Worm (Caenorhabditis elegans) whole organism, L4 larva: Measurements from ENCODE around the gene tbc-14.

ENCODE experiments used
- F37D6.2 ChIP-seq: sonication (generic microtip); optimal IDR thresholded peaks from 2 replicates; lab custom pipeline; 2016; ENCODE audit warnings: mild to moderate bottlenecking, missing genetic modification characterization, missing compliant biosample characterization
- F49E8.2 ChIP-seq: sonication (generic microtip); optimal IDR thresholded peaks from 2 replicates; lab custom pipeline; 2016; ENCODE audit warnings: missing compliant biosample characterization, mild to moderate bottlenecking, missing genetic modification characterization, borderline replicate concordance
- R02D3.7 ChIP-seq: fragments of 150-350 bp; sonication (generic microtip); optimal IDR thresholded peaks from 3 replicates; lab custom pipeline; 2014; ENCODE audit warnings: missing biosample characterization, missing genetic modification characterization
- T26A8.4 ChIP-seq: fragments of 200-800 bp; sonication (Bioruptor generic); IDR thresholded peaks from 2 replicates; pipeline ENCODE4 v1.3.6; 2022; ENCODE audit warnings: missing genetic modification characterization, missing compliant biosample characterization
- arid-1 ChIP-seq: fragments of 200-800 bp; sonication (Bioruptor generic); conservative IDR thresholded peaks from 2 replicates; pipeline ENCODE4 v1.3.6; 2022; ENCODE audit warnings: missing genetic modification reagents, missing genetic modification characterization, missing compliant biosample characterization
- ceh-28 ChIP-seq: fragments of 150-350 bp; optimal IDR thresholded peaks from 2 replicates; lab custom pipeline; 2014; ENCODE audit warnings: missing biosample characterization, missing genetic modification reagents, missing genetic modification characterization
- ceh-32 ChIP-seq: sonication (generic microtip); optimal IDR thresholded peaks from 2 replicates; lab custom pipeline; 2016; ENCODE audit warnings: mild to moderate bottlenecking, missing genetic modification characterization, missing compliant biosample characterization; ENCODE audit not compliant: poor library complexity
- ceh-44 ChIP-seq: fragments of 200-800 bp; sonication (Bioruptor generic); IDR thresholded peaks from 2 replicates; pipeline ENCODE4 v1.3.6; 2022; ENCODE audit warnings: missing genetic modification reagents, missing genetic modification characterization, missing compliant biosample characterization
- ceh-62 ChIP-seq: sonication (generic microtip); optimal IDR thresholded peaks from 2 replicates; lab custom pipeline; 2017; ENCODE audit warnings: missing biosample characterization, missing genetic modification characterization
- ceh-82 ChIP-seq: sonication (generic microtip); optimal IDR thresholded peaks from 2 replicates; lab custom pipeline; 2017; ENCODE audit warnings: missing biosample characterization, missing genetic modification characterization
- ctbp-1 ChIP-seq: fragments of 200-800 bp; sonication (Bioruptor generic); IDR thresholded peaks from 2 replicates; pipeline ENCODE4 v1.3.6; 2022; ENCODE audit warnings: missing genetic modification reagents, missing genetic modification characterization, missing compliant biosample characterization
- daf-19 ChIP-seq: fragments of 200-800 bp; sonication (Bioruptor generic); conservative IDR thresholded peaks from 2 replicates; pipeline ENCODE4 v1.3.6; 2022; ENCODE audit warnings: missing genetic modification characterization, missing compliant biosample characterization
- daf-8 ChIP-seq: fragments of 200-800 bp; sonication (Bioruptor generic); IDR thresholded peaks from 2 replicates; pipeline ENCODE4 v1.3.6; 2022; ENCODE audit warnings: missing genetic modification characterization, missing compliant biosample characterization
- dmd-9 ChIP-seq: fragments of 200-800 bp; sonication (Bioruptor generic); IDR thresholded peaks from 2 replicates; pipeline ENCODE4 v1.3.6; 2022; ENCODE audit warnings: missing genetic modification reagents, missing genetic modification characterization, missing compliant biosample characterization
- dve-1 ChIP-seq: sonication (generic microtip); optimal IDR thresholded peaks from 2 replicates; lab custom pipeline; 2017; ENCODE audit warnings: antibody characterized with exemption, mild to moderate bottlenecking, missing genetic modification characterization, missing compliant biosample characterization; ENCODE audit not compliant: insufficient read depth
- egl-43 ChIP-seq: fragments of 200-800 bp; sonication (Bioruptor generic); IDR thresholded peaks from 2 replicates; pipeline ENCODE4 v1.3.6; 2022; ENCODE audit warnings: missing genetic modification reagents, missing genetic modification characterization, missing compliant biosample characterization
- fkh-10 ChIP-seq: fragments of 150-350 bp; optimal IDR thresholded peaks from 2 replicates; lab custom pipeline; 2014; ENCODE audit warnings: missing biosample characterization, missing genetic modification reagents, missing genetic modification characterization
- fos-1 ChIP-seq: fragments of 150-350 bp; optimal IDR thresholded peaks from 2 replicates; lab custom pipeline; 2014; ENCODE audit warnings: missing biosample characterization, missing genetic modification characterization
- gei-8 ChIP-seq: fragments of 200-800 bp; sonication (Bioruptor generic); optimal IDR thresholded peaks from 2 replicates; lab custom pipeline; 2018; ENCODE audit warnings: mild to moderate bottlenecking, missing genetic modification characterization, missing compliant biosample characterization
- hif-1 ChIP-seq, 2 experiments: sonication (generic microtip); optimal IDR thresholded peaks; 2 replicates each; lab custom pipeline; 2016 to 2017; ENCODE audit warnings: missing compliant biosample characterization in 2 of 2, missing genetic modification characterization in 2 of 2, missing genetic modification reagents in 2 of 2, missing genotype in 2 of 2, mild to moderate bottlenecking in 1 of 2
- hlh-11 ChIP-seq: fragments of 200-800 bp; sonication (Bioruptor generic); optimal IDR thresholded peaks from 2 replicates; lab custom pipeline; 2018; ENCODE audit warnings: mild to moderate bottlenecking, missing genetic modification characterization, missing compliant biosample characterization
- hlh-30 ChIP-seq: sonication (generic microtip); optimal IDR thresholded peaks from 2 replicates; lab custom pipeline; 2017; ENCODE audit warnings: antibody characterized with exemption, mild to moderate bottlenecking, missing genetic modification characterization, missing compliant biosample characterization; ENCODE audit not compliant: insufficient read depth
- hmg-1.1 ChIP-seq: fragments of 200-800 bp; sonication (Bioruptor generic); IDR thresholded peaks from 2 replicates; pipeline ENCODE4 v1.3.6; 2022; ENCODE audit warnings: missing genetic modification reagents, missing genetic modification characterization, missing compliant biosample characterization
- jun-1 ChIP-seq: fragments of 150-350 bp; optimal IDR thresholded peaks from 2 replicates; lab custom pipeline; 2014; ENCODE audit warnings: missing biosample characterization, missing genetic modification reagents, missing genetic modification characterization
- lim-7 ChIP-seq: fragments of 200-800 bp; sonication (Bioruptor generic); IDR thresholded peaks from 2 replicates; pipeline ENCODE4 v1.3.6; 2022; ENCODE audit warnings: missing genetic modification characterization, missing compliant biosample characterization
- lin-1 ChIP-seq: fragments of 200-800 bp; sonication (Bioruptor generic); IDR thresholded peaks from 2 replicates; pipeline ENCODE4 v1.3.6; 2022; ENCODE audit warnings: missing genetic modification reagents, missing genetic modification characterization, missing compliant biosample characterization
- lin-13 ChIP-seq: fragments of 150-350 bp; optimal IDR thresholded peaks from 2 replicates; lab custom pipeline; 2014; ENCODE audit warnings: missing biosample characterization, missing genetic modification reagents, missing genetic modification characterization
- lir-3 ChIP-seq: sonication (generic microtip); optimal IDR thresholded peaks from 2 replicates; lab custom pipeline; 2016; ENCODE audit warnings: mild to moderate bottlenecking, missing genetic modification characterization, missing compliant biosample characterization
- lsy-2 ChIP-seq, 2 experiments: fragments of 150-350 bp in 1 of 2; sonication (generic microtip) in 1 of 2; optimal IDR thresholded peaks; 2 replicates each; lab custom pipeline; 2014 to 2017; ENCODE audit warnings: missing biosample characterization in 2 of 2, missing genetic modification characterization in 2 of 2
- madf-5 ChIP-seq, 2 experiments: fragments of 200-800 bp; sonication (Bioruptor generic); IDR thresholded peaks; 2 replicates each; pipeline ENCODE4 v1.3.6; 2022; ENCODE audit warnings: missing compliant biosample characterization in 2 of 2, missing genetic modification characterization in 2 of 2
- madf-9 ChIP-seq: fragments of 200-800 bp; sonication (Bioruptor generic); conservative IDR thresholded peaks from 2 replicates; pipeline ENCODE4 v1.3.6; 2022; ENCODE audit warnings: missing genetic modification reagents, missing genetic modification characterization, missing compliant biosample characterization
- mdl-1 ChIP-seq, 2 experiments: fragments of 150-350 bp in 1 of 2; sonication (generic microtip) in 1 of 2; optimal IDR thresholded peaks; 2 replicates each; lab custom pipeline; 2014 to 2017; ENCODE audit warnings: missing biosample characterization in 2 of 2, missing genetic modification characterization in 2 of 2
- mep-1 ChIP-seq: fragments of 150-350 bp; sonication (generic microtip); optimal IDR thresholded peaks from 3 replicates; lab custom pipeline; 2014; ENCODE audit warnings: missing biosample characterization, missing genetic modification characterization
- mxl-3 ChIP-seq: fragments of 200-800 bp; sonication (Bioruptor generic); optimal IDR thresholded peaks from 2 replicates; lab custom pipeline; 2018; ENCODE audit warnings: mild to moderate bottlenecking, missing genetic modification characterization, missing compliant biosample characterization
- nhr-10 ChIP-seq: fragments of 150-350 bp; optimal IDR thresholded peaks from 2 replicates; lab custom pipeline; 2014; ENCODE audit warnings: missing biosample characterization, missing genetic modification characterization
- nhr-102 ChIP-seq: sonication (generic microtip); optimal IDR thresholded peaks from 2 replicates; lab custom pipeline; 2016; ENCODE audit warnings: mild to moderate bottlenecking, missing genetic modification characterization, moderate library complexity, missing compliant biosample characterization
- nhr-11 ChIP-seq: fragments of 150-350 bp; optimal IDR thresholded peaks from 2 replicates; lab custom pipeline; 2014; ENCODE audit warnings: missing biosample characterization, missing genetic modification characterization
- nhr-42 ChIP-seq: fragments of 200-800 bp; sonication (Bioruptor generic); IDR thresholded peaks from 2 replicates; pipeline ENCODE4 v1.3.6; 2022; ENCODE audit warnings: missing genetic modification characterization, missing compliant biosample characterization
- nhr-48 ChIP-seq: sonication (generic microtip); optimal IDR thresholded peaks from 2 replicates; lab custom pipeline; 2016; ENCODE audit warnings: mild to moderate bottlenecking, missing genetic modification characterization, missing compliant biosample characterization
- nhr-77 ChIP-seq: fragments of 150-350 bp; optimal IDR thresholded peaks from 2 replicates; lab custom pipeline; 2014; ENCODE audit warnings: missing biosample characterization, missing genetic modification characterization
- php-3 ChIP-seq: fragments of 200-800 bp; sonication (Bioruptor generic); IDR thresholded peaks from 2 replicates; pipeline ENCODE4 v1.3.6; 2022; ENCODE audit warnings: missing genetic modification reagents, missing genetic modification characterization, missing compliant biosample characterization
- skn-1 ChIP-seq: fragments of 150-350 bp; optimal IDR thresholded peaks from 2 replicates; lab custom pipeline; 2014; ENCODE audit warnings: missing biosample characterization, missing genetic modification characterization
- snpc-1.2 ChIP-seq: fragments of 200-800 bp; sonication (Bioruptor generic); IDR thresholded peaks from 2 replicates; pipeline ENCODE4 v1.3.6; 2022; ENCODE audit warnings: missing genetic modification reagents, missing genetic modification characterization, missing compliant biosample characterization
- snpc-4 ChIP-seq: fragments of 150-350 bp; optimal IDR thresholded peaks from 2 replicates; lab custom pipeline; 2014; ENCODE audit warnings: missing biosample characterization, missing genetic modification characterization
- spr-1 ChIP-seq: sonication (generic microtip); optimal IDR thresholded peaks from 2 replicates; lab custom pipeline; 2016; ENCODE audit warnings: mild to moderate bottlenecking, missing genetic modification characterization, missing compliant biosample characterization
- tag-97 ChIP-seq: fragments of 200-800 bp; sonication (Bioruptor generic); IDR thresholded peaks from 2 replicates; pipeline ENCODE4 v1.3.6; 2022; ENCODE audit warnings: missing genetic modification characterization, missing compliant biosample characterization
- unc-62 ChIP-seq, 3 experiments: fragments of 150-350 bp in 1 of 3; sonication (generic microtip); optimal IDR thresholded peaks in 2 of 3; peaks in 1 of 3; 1 replicate in 1 of 3; 2 replicates in 2 of 3; lab custom pipeline; 2014 to 2017; ENCODE audit warnings: missing biosample characterization in 3 of 3, missing genetic modification characterization in 3 of 3, missing genetic modification reagents in 3 of 3, missing genotype in 1 of 3
- zfp-2 ChIP-seq: sonication (generic microtip); optimal IDR thresholded peaks from 2 replicates; lab custom pipeline; 2016; ENCODE audit warnings: mild to moderate bottlenecking, missing genetic modification characterization, missing compliant biosample characterization
- zfp-3 ChIP-seq: fragments of 200-800 bp; sonication (Bioruptor generic); conservative IDR thresholded peaks from 2 replicates; pipeline ENCODE4 v1.3.6; 2022; ENCODE audit warnings: missing genetic modification reagents, missing genetic modification characterization, missing compliant biosample characterization
- zip-11 ChIP-seq: fragments of 200-800 bp; sonication (Bioruptor generic); IDR thresholded peaks from 2 replicates; pipeline ENCODE4 v1.3.6; 2022; ENCODE audit warnings: missing genetic modification characterization, missing compliant biosample characterization
- ztf-11 ChIP-seq: fragments of 150-350 bp; optimal IDR thresholded peaks from 2 replicates; lab custom pipeline; 2014; ENCODE audit warnings: missing biosample characterization, missing genetic modification characterization

Gene tbc-14

DNA sequence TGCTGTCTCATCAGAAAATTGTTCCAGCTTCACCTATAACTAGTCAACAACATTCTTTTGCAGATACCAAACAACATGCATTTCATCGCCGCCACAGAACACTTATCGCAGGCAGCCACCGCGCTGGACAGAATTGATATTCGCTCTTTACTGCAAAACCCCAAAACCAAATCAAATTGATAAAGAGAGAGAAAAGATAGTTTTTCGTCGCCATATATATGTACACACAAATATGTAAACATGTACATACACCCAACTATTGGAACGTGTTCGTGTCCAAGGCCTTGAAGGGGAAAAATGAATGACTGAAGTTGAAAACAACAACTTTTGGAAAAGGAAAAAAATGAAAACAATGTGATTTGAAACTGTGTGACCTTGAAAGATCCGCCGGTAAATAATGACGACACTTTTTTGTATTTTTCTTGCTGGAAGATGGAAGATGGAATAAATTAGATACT, 18.0 kb upstream of the tbc-14 start (continued):
- TF ChIP-seq mxl-3 (GFP tag; lab: Kevin White, UChicago) = peak; percentile 27
- no peak for TF ChIP-seq F37D6.2
- TF ChIP-seq snpc-4 (tag; lab: Kevin White, UChicago) = no peak
- TF ChIP-seq nhr-11 (tag; lab: Kevin White, UChicago) = no peak
- TF ChIP-seq hlh-11 (tag; lab: Kevin White, UChicago) = peak; percentile 87
- TF ChIP-seq zip-11 (GFP tag; lab: Robert Waterston, UW) = no peak
- no peak for TF ChIP-seq daf-8 (GFP tag; lab: Robert Waterston, UW)
- no peak for TF ChIP-seq tag-97 (GFP tag; lab: Robert Waterston, UW)
- no peak for TF ChIP-seq fos-1 (tag; lab: Kevin White, UChicago)
- no peak for TF ChIP-seq lin-13 (GFP tag; lab: Kevin White, UChicago)
- TF ChIP-seq nhr-10 (tag; lab: Kevin White, UChicago) = peak; percentile 38
- no peak for TF ChIP-seq lim-7 (GFP tag; lab: Robert Waterston, UW)
- TF ChIP-seq ceh-82 (tag; lab: Kevin White, UChicago) = no peak
- TF ChIP-seq fkh-10 = no peak
- TF ChIP-seq mdl-1 (tag; optimal IDR thresholded peaks at IDR 0.05; lab: Kevin White, UChicago) = peak in 1 of 2 experiments; percentile 56
- TF ChIP-seq madf-9 (GFP tag; lab: Robert Waterston, UW) = no peak
- TF ChIP-seq dmd-9 (GFP tag; lab: Robert Waterston, UW) = no peak
- no peak for TF ChIP-seq skn-1 (tag; lab: Kevin White, UChicago)
- TF ChIP-seq zfp-3 (GFP tag; lab: Robert Waterston, UW) = no peak
- TF ChIP-seq ceh-32 (tag; lab: Kevin White, UChicago) = no peak
- TF ChIP-seq ceh-44 (GFP tag; lab: Robert Waterston, UW) = no peak
- no peak for TF ChIP-seq nhr-42 (GFP tag; lab: Robert Waterston, UW)
- TF ChIP-seq egl-43 (GFP tag; lab: Robert Waterston, UW) = no peak
- no peak for TF ChIP-seq daf-19 (GFP tag; lab: Robert Waterston, UW)
- no peak for TF ChIP-seq lsy-2 (tag; optimal IDR thresholded peaks at IDR 0.05; lab: Kevin White, UChicago)
- no peak for TF ChIP-seq gei-8 (GFP tag; lab: Kevin White, UChicago)
- peak in 1 of 2 experiments; percentile 71 for TF ChIP-seq unc-62 (GFP tag; optimal IDR thresholded peaks at IDR 0.05 in 1 of 2; lab: Kevin White, UChicago)
- TF ChIP-seq unc-62 (tag; optimal IDR thresholded peaks at IDR 0.05; lab: Kevin White, UChicago) = no peak
- TF ChIP-seq lin-1 (GFP tag; lab: Robert Waterston, UW) = no peak; the same call in 1 of the 2 replicates
- peak; percentile 76 for TF ChIP-seq hlh-30
- TF ChIP-seq nhr-102 = peak; percentile 69
- TF ChIP-seq zfp-2 (tag; lab: Kevin White, UChicago) = no peak
- no peak for TF ChIP-seq madf-5 (GFP tag; IDR thresholded peaks at IDR 0.05; lab: Robert Waterston, UW)
- TF ChIP-seq jun-1 = no peak
- TF ChIP-seq lir-3 (tag; lab: Kevin White, UChicago) = no peak
- peak; percentile 86 for TF ChIP-seq dve-1 (tag; lab: Kevin White, UChicago)
- TF ChIP-seq ctbp-1 (GFP tag; lab: Robert Waterston, UW) = no peak
- no peak for TF ChIP-seq arid-1 (GFP tag; lab: Robert Waterston, UW)
- peak; percentile 73 for TF ChIP-seq nhr-77 (tag; lab: Kevin White, UChicago)
- no peak for TF ChIP-seq R02D3.7 (tag; lab: Kevin White, UChicago)
- TF ChIP-seq spr-1 (tag; lab: Kevin White, UChicago) = no peak
- no peak for TF ChIP-seq F49E8.2 (tag; lab: Kevin White, UChicago)
- TF ChIP-seq T26A8.4 = no peak
- TF ChIP-seq ceh-28 (tag; lab: Kevin White, UChicago) = no peak
- peak; percentile 64 for TF ChIP-seq nhr-48 (tag; lab: Kevin White, UChicago)
- TF ChIP-seq snpc-1.2 (GFP tag; lab: Robert Waterston, UW) = no peak
- no peak for TF ChIP-seq ceh-62 (tag; lab: Kevin White, UChicago)
- peak; percentile 41 for TF ChIP-seq mep-1 (tag; lab: Kevin White, UChicago)
- no peak for TF ChIP-seq hmg-1.1 (GFP tag; lab: Robert Waterston, UW)
- peak; percentile 62; the same call in 1 of the 2 replicates for TF ChIP-seq php-3 (GFP tag; lab: Robert Waterston, UW)
- peak in 1 of 2 experiments; percentile 60 for TF ChIP-seq hif-1 (tag; optimal IDR thresholded peaks at IDR 0.05; lab: Kevin White, UChicago)
- no peak for TF ChIP-seq ztf-11
